Worm (Caenorhabditis elegans): Measurements from ENCODE around the gene ttr-19.

Gene ttr-19

DNA sequence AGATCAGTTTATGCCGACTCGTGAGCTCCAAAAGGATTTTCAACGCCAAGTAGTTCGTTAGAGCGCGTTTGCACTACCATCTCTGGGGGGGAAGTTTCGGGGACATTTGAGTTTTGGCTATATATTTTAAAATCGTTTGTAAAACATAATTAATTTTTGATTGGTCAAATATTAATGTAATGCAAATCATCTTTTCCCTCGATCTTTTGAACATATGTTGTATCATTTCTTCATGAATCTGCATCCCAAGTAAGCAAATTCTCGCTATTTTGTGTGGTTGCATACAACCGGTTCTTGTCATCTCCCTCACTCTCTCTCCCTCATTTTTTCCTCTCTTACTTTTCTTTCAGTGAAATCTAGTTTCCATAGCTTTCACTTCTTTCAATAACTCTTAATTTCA, 49.1 kb downstream of the ttr-19 start (continued):
- peak; percentile 20 for TF ChIP-seq gmeb-1 (tag; optimal IDR thresholded peaks at IDR 0.05)
